Worm (Caenorhabditis elegans): ENCODE results near the gene ncs-1.
A peak's percentile ranks its signal among the peaks of the same experiment; 100 is the strongest.

The ncs-1 gene

ce11 chrX:949466-949865, 13.6 kb downstream of the ncs-1 start (continued):
- TF ChIP-seq ceh-79 (tag; optimal IDR thresholded peaks at IDR 0.05) (no peak), hmg-20 (GFP tag; IDR thresholded peaks at IDR 0.05) (peak; percentile 63), lin-40 (tag; optimal IDR thresholded peaks at IDR 0.05) (peak; percentile 90), nhr-90 (tag; optimal IDR thresholded peaks at IDR 0.05) (no peak), efl-1 (GFP tag; optimal IDR thresholded peaks at IDR 0.05) (peak; percentile 17), lsl-1 (GFP tag; optimal IDR thresholded peaks at IDR 0.05) (no peak), ceh-58 (GFP tag; IDR thresholded peaks at IDR 0.05) (no peak), ZK185.1 (tag; optimal IDR thresholded peaks at IDR 0.05; ENCODE audit: poor library complexity, severe bottlenecking) (peak; percentile 37), ztf-18 (tag; optimal IDR thresholded peaks at IDR 0.05) (no peak), ztf-26 (tag; optimal IDR thresholded peaks at IDR 0.05) (no peak), lin-26 (GFP tag; IDR thresholded peaks at IDR 0.05) (peak; percentile 59; the same call in 1 of the 2 replicates), egl-44 (GFP tag; IDR thresholded peaks at IDR 0.05) (0 out of 2 replicates have a peak, but pooled peaks have one; percentile 22), F22D6.2 (tag; optimal IDR thresholded peaks at IDR 0.05) (no peak), tbp1 (GFP tag; optimal IDR thresholded peaks at IDR 0.05) (peak; percentile 32), somi-1 (GFP tag; optimal IDR thresholded peaks at IDR 0.05) (peak; percentile 83), dpff-1 (tag; optimal IDR thresholded peaks at IDR 0.05) (no peak), B0035.1 (tag; optimal IDR thresholded peaks at IDR 0.05) (peak; percentile 63), attf-3 (GFP tag; conservative IDR thresholded peaks at IDR 0.05) (peak; percentile 63; the same call in 1 of the 2 replicates), hmg-1.2 (GFP tag; IDR thresholded peaks at IDR 0.05) (peak; percentile 61), cebp-1 (GFP tag; IDR thresholded peaks at IDR 0.05) (0 out of 2 replicates have a peak, but pooled peaks have one; percentile 21), cebp-1 (tag; optimal IDR thresholded peaks at IDR 0.05) (peak; percentile 84), nfya-1 (tag; optimal IDR thresholded peaks at IDR 0.05; ENCODE audit: borderline replicate concordance, insufficient read depth) (no peak), nhr-27 (tag; optimal IDR thresholded peaks at IDR 0.05) (no peak), lin-35 (GFP tag; optimal IDR thresholded peaks at IDR 0.05) (peak in 1 of 3 experiments; percentile 36), ekl-4 (GFP tag; IDR thresholded peaks at IDR 0.05) (0 out of 2 replicates have a peak, but pooled peaks have one; percentile 54), bed-2 (GFP tag; IDR thresholded peaks at IDR 0.05) (0 out of 2 replicates have a peak, but pooled peaks have one; percentile 42), ceh-100 (GFP tag; IDR thresholded peaks at IDR 0.05) (peak; percentile 43; the same call in 1 of the 2 replicates), egrh-3 (GFP tag; IDR thresholded peaks at IDR 0.05) (peak; percentile 62), ets-4 (GFP tag; optimal IDR thresholded peaks at IDR 0.05) (no peak), mxl-1 (tag; optimal IDR thresholded peaks at IDR 0.05) (no peak), lsy-27 (tag; optimal IDR thresholded peaks at IDR 0.05; ENCODE audit: borderline replicate concordance, insufficient read depth) (no peak), ztf-22 (GFP tag; optimal IDR thresholded peaks at IDR 0.05) (no peak), rpc-1 (optimal IDR thresholded peaks at IDR 0.05) (no peak), rpc-1 (tag; optimal IDR thresholded peaks at IDR 0.05) (no peak), lir-1 (GFP tag; conservative IDR thresholded peaks at IDR 0.05) (no peak), Y53G8AR.9 (GFP tag; conservative IDR thresholded peaks at IDR 0.05) (no peak), unc-62 (GFP tag; optimal IDR thresholded peaks at IDR 0.05) (no peak), akir-1 (GFP tag; optimal IDR thresholded peaks at IDR 0.05) (peak; percentile 53), nfyb-1 (GFP tag; IDR thresholded peaks at IDR 0.05) (peak; percentile 80), B0019.2 (GFP tag; conservative IDR thresholded peaks at IDR 0.05) (no peak), hrde-1 (tag; optimal IDR thresholded peaks at IDR 0.05; ENCODE audit: borderline replicate concordance) (no peak), mel-28 (tag; optimal IDR thresholded peaks at IDR 0.05; ENCODE audit: borderline replicate concordance) (no peak), nhr-179 (tag; optimal IDR thresholded peaks at IDR 0.05) (no peak), B0336.3 (GFP tag; IDR thresholded peaks at IDR 0.05) (peak; percentile 60; the same call in 1 of the 2 replicates), F33H1.4 (GFP tag; IDR thresholded peaks at IDR 0.05) (no peak), madf-10 (tag; optimal IDR thresholded peaks at IDR 0.05) (peak; percentile 71), repo-1 (tag; optimal IDR thresholded peaks at IDR 0.05) (no peak), snpc-3.4 (tag; optimal IDR thresholded peaks at IDR 0.05) (no peak), B0261.1 (tag; optimal IDR thresholded peaks at IDR 0.05) (no peak)
